Worm (Caenorhabditis elegans) whole organism, late embryonic: ENCODE results near the gene dnj-15.
"Not testable (repeated sequence)": the region's sequence is repeated elsewhere in the genome, so short reads cannot be mapped to it uniquely, and the experiment has no call there.

Experiments used
- ama-1 ChIP-seq: fragments of 150-350 bp; optimal IDR thresholded peaks from 2 replicates; lab custom pipeline; 2014
- ceh-48 ChIP-seq: sonication (generic microtip); optimal IDR thresholded peaks from 2 replicates; lab custom pipeline; 2016; ENCODE audit warnings: missing genetic modification characterization, inconsistent platforms, missing compliant biosample characterization
- dve-1 ChIP-seq: sonication (generic microtip); optimal IDR thresholded peaks from 2 replicates; lab custom pipeline; 2017; ENCODE audit warnings: antibody characterized with exemption, mild to moderate bottlenecking, missing genetic modification characterization, missing compliant biosample characterization
- elt-4 ChIP-seq: sonication (generic microtip); optimal IDR thresholded peaks from 2 replicates; lab custom pipeline; 2016; ENCODE audit warnings: missing genetic modification characterization, missing compliant biosample characterization
- fax-1 ChIP-seq: sonication (generic microtip); optimal IDR thresholded peaks from 2 replicates; lab custom pipeline; 2016; ENCODE audit warnings: missing genotype, missing genetic modification characterization, missing compliant biosample characterization
- fkh-10 ChIP-seq: fragments of 150-350 bp; optimal IDR thresholded peaks from 2 replicates; lab custom pipeline; 2014; ENCODE audit warnings: missing biosample characterization, missing genetic modification reagents, missing genetic modification characterization
- hlh-6 ChIP-seq: sonication (generic microtip); optimal IDR thresholded peaks from 2 replicates; lab custom pipeline; 2016; ENCODE audit warnings: missing genotype, missing genetic modification characterization, missing compliant biosample characterization
- mec-3 ChIP-seq: sonication (generic microtip); optimal IDR thresholded peaks from 2 replicates; lab custom pipeline; 2016; ENCODE audit warnings: borderline replicate concordance, missing genetic modification characterization, missing compliant biosample characterization
- nhr-11 ChIP-seq: fragments of 150-350 bp; optimal IDR thresholded peaks from 2 replicates; lab custom pipeline; 2014; ENCODE audit warnings: missing biosample characterization, missing genetic modification characterization
- pha-4 ChIP-seq: fragments of 150-350 bp; optimal IDR thresholded peaks from 2 replicates; lab custom pipeline; 2018; ENCODE audit warnings: missing biosample characterization, missing genetic modification reagents, missing genetic modification characterization

ce11 chrIV:4186099-4186498 is 9.9 kb downstream of the dnj-15 start, which contains the start of gene K08D10.11:
- TF ChIP-seq ama-1 (lab: Kevin White, UChicago); pha-4 (tag; lab: Kevin White, UChicago); dve-1 (tag; lab: Kevin White, UChicago); elt-4 (tag; lab: Kevin White, UChicago); fkh-10 (GFP tag; lab: Kevin White, UChicago); ceh-48; nhr-11 (tag; lab: Kevin White, UChicago); hlh-6 (tag; lab: Kevin White, UChicago); mec-3 (tag; lab: Kevin White, UChicago); fax-1 (tag; lab: Kevin White, UChicago): not testable (repeated sequence)
